Worm (Caenorhabditis elegans) whole organism, L1 larva: ENCODE results near the gene R03G8.3.

Experiments used
- C34B4.2 ChIP-seq: sonication (generic microtip); optimal IDR thresholded peaks from 2 replicates; lab custom pipeline; 2017; ENCODE audit warnings: mild to moderate bottlenecking, missing genetic modification characterization, missing compliant biosample characterization
- F16B12.6 ChIP-seq: fragments of 150-350 bp; optimal IDR thresholded peaks from 2 replicates; lab custom pipeline; 2014; ENCODE audit warnings: missing biosample characterization, missing genetic modification characterization
- Y116A8C.19 ChIP-seq: sonication (generic microtip); optimal IDR thresholded peaks from 2 replicates; lab custom pipeline; 2016; ENCODE audit warnings: missing compliant biosample characterization, missing genetic modification characterization, borderline replicate concordance
- aha-1 ChIP-seq: fragments of 150-350 bp; optimal IDR thresholded peaks from 2 replicates; lab custom pipeline; 2014; ENCODE audit warnings: missing biosample characterization, missing genetic modification characterization
- alr-1 ChIP-seq: fragments of 200-800 bp; sonication (Bioruptor generic); optimal IDR thresholded peaks from 2 replicates; lab custom pipeline; 2018; ENCODE audit warnings: borderline replicate concordance, mild to moderate bottlenecking, missing genetic modification characterization, missing compliant biosample characterization
- ama-1 ChIP-seq: fragments of 150-350 bp; optimal IDR thresholded peaks from 2 replicates; lab custom pipeline; 2014
- ceh-63 ChIP-seq: fragments of 200-800 bp; sonication (Bioruptor generic); optimal IDR thresholded peaks from 2 replicates; lab custom pipeline; 2018; ENCODE audit warnings: mild to moderate bottlenecking, missing genetic modification characterization, missing compliant biosample characterization
- ceh-82 ChIP-seq, 3 experiments: fragments of 150-350 bp in 1 of 3; sonication (generic microtip) in 2 of 3; optimal IDR thresholded peaks; 2 replicates each; lab custom pipeline; 2014 to 2017; ENCODE audit warnings: missing biosample characterization in 3 of 3, missing genetic modification characterization in 3 of 3
- ceh-88 ChIP-seq: fragments of 200-800 bp; sonication (Bioruptor generic); IDR thresholded peaks from 2 replicates; pipeline ENCODE4 v1.3.6; 2022; ENCODE audit warnings: missing genetic modification characterization, missing compliant biosample characterization
- ceh-90 ChIP-seq: sonication (generic microtip); optimal IDR thresholded peaks from 2 replicates; lab custom pipeline; 2016; ENCODE audit warnings: missing genetic modification characterization, missing compliant biosample characterization
- dpl-1 ChIP-seq, 3 experiments: fragments of 150-350 bp in 2 of 3; sonication (generic microtip) in 1 of 3; optimal IDR thresholded peaks; 2 replicates each; lab custom pipeline; 2014 to 2017; ENCODE audit warnings: missing biosample characterization in 3 of 3, missing genetic modification characterization in 3 of 3, missing genetic modification reagents in 3 of 3
- dsc-1 ChIP-seq: sonication (generic microtip); optimal IDR thresholded peaks from 2 replicates; lab custom pipeline; 2016; ENCODE audit warnings: mild to moderate bottlenecking, missing genetic modification characterization, missing compliant biosample characterization
- efl-3 ChIP-seq: fragments of 200-800 bp; sonication (Bioruptor generic); optimal IDR thresholded peaks from 2 replicates; lab custom pipeline; 2018; ENCODE audit warnings: mild to moderate bottlenecking, missing genetic modification characterization, missing compliant biosample characterization
- egl-13 ChIP-seq: sonication (generic microtip); optimal IDR thresholded peaks from 2 replicates; lab custom pipeline; 2016; ENCODE audit warnings: missing genotype, missing genetic modification reagents, missing genetic modification characterization, missing compliant biosample characterization
- elt-2 ChIP-seq: sonication (generic microtip); optimal IDR thresholded peaks from 2 replicates; lab custom pipeline; 2016; ENCODE audit warnings: missing genetic modification characterization, mild to moderate bottlenecking, inconsistent platforms, missing compliant biosample characterization, missing genetic modification reagents
- elt-3 ChIP-seq, 6 experiments: fragments of 150-350 bp in 1 of 6; sonication (generic microtip); optimal IDR thresholded peaks; 2 replicates each; lab custom pipeline; 2017 to 2018; ENCODE audit warnings: missing biosample characterization in 6 of 6, missing genetic modification characterization in 6 of 6, inconsistent platforms in 1 of 6
- ets-5 ChIP-seq: fragments of 200-800 bp; sonication (Bioruptor generic); IDR thresholded peaks from 2 replicates; pipeline ENCODE4 v1.3.6; 2022; ENCODE audit warnings: missing genetic modification characterization, missing compliant biosample characterization
- fkh-10 ChIP-seq: sonication (generic microtip); optimal IDR thresholded peaks from 2 replicates; lab custom pipeline; 2017; ENCODE audit warnings: missing biosample characterization, missing genetic modification reagents, missing genetic modification characterization
- fos-1 ChIP-seq: fragments of 150-350 bp; optimal IDR thresholded peaks from 2 replicates; lab custom pipeline; 2014; ENCODE audit warnings: missing biosample characterization, missing genetic modification characterization
- hlh-17 ChIP-seq: fragments of 200-800 bp; sonication (Bioruptor generic); optimal IDR thresholded peaks from 2 replicates; lab custom pipeline; 2018; ENCODE audit warnings: missing genetic modification characterization, mild to moderate bottlenecking, missing compliant biosample characterization, moderate library complexity, borderline replicate concordance
- hlh-4 ChIP-seq: sonication (generic microtip); optimal IDR thresholded peaks from 2 replicates; lab custom pipeline; 2016; ENCODE audit warnings: mild to moderate bottlenecking, missing genetic modification characterization, missing compliant biosample characterization
- hpl-2 ChIP-seq: fragments of 150-350 bp; optimal IDR thresholded peaks from 2 replicates; lab custom pipeline; 2014; ENCODE audit warnings: missing biosample characterization, missing genetic modification reagents, missing genetic modification characterization
- irx-1 ChIP-seq: sonication (generic microtip); optimal IDR thresholded peaks from 2 replicates; lab custom pipeline; 2016; ENCODE audit warnings: missing genetic modification characterization, missing compliant biosample characterization
- lin-14 ChIP-seq: fragments of 200-800 bp; sonication (Bioruptor generic); optimal IDR thresholded peaks from 2 replicates; lab custom pipeline; 2018; ENCODE audit warnings: mild to moderate bottlenecking, missing genetic modification characterization, moderate library complexity, missing compliant biosample characterization
- lin-39 ChIP-seq: fragments of 150-350 bp; optimal IDR thresholded peaks from 2 replicates; lab custom pipeline; 2014; ENCODE audit warnings: missing biosample characterization, missing genetic modification reagents, missing genetic modification characterization
- mab-9 ChIP-seq: fragments of 200-800 bp; sonication (Bioruptor generic); IDR thresholded peaks from 2 replicates; pipeline ENCODE4 v1.3.6; 2022; ENCODE audit warnings: missing genetic modification reagents, missing genetic modification characterization, missing compliant biosample characterization
- mdl-1 ChIP-seq, 2 experiments: fragments of 150-350 bp; optimal IDR thresholded peaks; 2 replicates each; lab custom pipeline; 2014 to 2017; ENCODE audit warnings: missing biosample characterization in 2 of 2, missing genetic modification characterization in 2 of 2, inconsistent platforms in 1 of 2
- mef-2 ChIP-seq: fragments of 150-350 bp; optimal IDR thresholded peaks from 2 replicates; lab custom pipeline; 2014; ENCODE audit warnings: missing biosample characterization, missing genetic modification characterization
- nhr-11 ChIP-seq: fragments of 150-350 bp; optimal IDR thresholded peaks from 2 replicates; lab custom pipeline; 2014; ENCODE audit warnings: missing biosample characterization, missing genetic modification characterization
- nhr-12 ChIP-seq: sonication (generic microtip); optimal IDR thresholded peaks from 2 replicates; lab custom pipeline; 2017; ENCODE audit warnings: missing biosample characterization, missing genetic modification characterization
- nhr-19 ChIP-seq: fragments of 200-800 bp; sonication (Bioruptor generic); conservative IDR thresholded peaks from 2 replicates; pipeline ENCODE4 v1.3.6; 2022; ENCODE audit warnings: missing genetic modification characterization, missing compliant biosample characterization
- nhr-20 ChIP-seq: sonication (generic microtip); optimal IDR thresholded peaks from 2 replicates; lab custom pipeline; 2016; ENCODE audit warnings: mild to moderate bottlenecking, missing genetic modification characterization, missing compliant biosample characterization
- nhr-237 ChIP-seq: fragments of 150-350 bp; optimal IDR thresholded peaks from 2 replicates; lab custom pipeline; 2014; ENCODE audit warnings: missing biosample characterization, missing genetic modification characterization
- nhr-28 ChIP-seq: fragments of 150-350 bp; optimal IDR thresholded peaks from 2 replicates; lab custom pipeline; 2014; ENCODE audit warnings: missing biosample characterization, missing genetic modification characterization
- nhr-47 ChIP-seq: sonication (generic microtip); optimal IDR thresholded peaks from 2 replicates; lab custom pipeline; 2016; ENCODE audit warnings: mild to moderate bottlenecking, missing genetic modification characterization, moderate library complexity, missing compliant biosample characterization
- nhr-71 ChIP-seq: sonication (generic microtip); optimal IDR thresholded peaks from 2 replicates; lab custom pipeline; 2016; ENCODE audit warnings: mild to moderate bottlenecking, missing genetic modification characterization, moderate library complexity, missing compliant biosample characterization
- nhr-77 ChIP-seq: fragments of 150-350 bp; optimal IDR thresholded peaks from 2 replicates; lab custom pipeline; 2014; ENCODE audit warnings: missing biosample characterization, missing genetic modification characterization
- nhr-84 ChIP-seq: sonication (generic microtip); optimal IDR thresholded peaks from 2 replicates; lab custom pipeline; 2017; ENCODE audit warnings: missing biosample characterization, missing genetic modification characterization
- nhr-90 ChIP-seq: sonication (generic microtip); optimal IDR thresholded peaks from 2 replicates; lab custom pipeline; 2016; ENCODE audit warnings: mild to moderate bottlenecking, missing genetic modification characterization, missing compliant biosample characterization; ENCODE audit not compliant: poor library complexity
- pag-3 ChIP-seq: sonication (generic microtip); optimal IDR thresholded peaks from 2 replicates; lab custom pipeline; 2017; ENCODE audit warnings: missing genetic modification characterization, mild to moderate bottlenecking, missing compliant biosample characterization, antibody characterized with exemption, borderline replicate concordance; ENCODE audit not compliant: insufficient read depth
- pqm-1 ChIP-seq: sonication (generic microtip); optimal IDR thresholded peaks from 3 replicates; lab custom pipeline; 2017; ENCODE audit warnings: missing biosample characterization, missing genetic modification characterization
- rnt-1 ChIP-seq: sonication (generic microtip); optimal IDR thresholded peaks from 2 replicates; lab custom pipeline; 2016; ENCODE audit warnings: mild to moderate bottlenecking, missing genetic modification characterization, moderate library complexity, missing compliant biosample characterization
- snu-23 ChIP-seq: sonication (generic microtip); optimal IDR thresholded peaks from 2 replicates; lab custom pipeline; 2016; ENCODE audit warnings: missing genetic modification characterization, missing compliant biosample characterization
- sptf-1 ChIP-seq: fragments of 150-350 bp; optimal IDR thresholded peaks from 2 replicates; lab custom pipeline; 2014; ENCODE audit warnings: missing biosample characterization, missing genetic modification characterization
- sup-37 ChIP-seq: fragments of 200-800 bp; sonication (Bioruptor generic); optimal IDR thresholded peaks from 2 replicates; lab custom pipeline; 2018; ENCODE audit warnings: mild to moderate bottlenecking, missing genetic modification characterization, missing compliant biosample characterization
- swsn-7 ChIP-seq: sonication (generic microtip); optimal IDR thresholded peaks from 2 replicates; lab custom pipeline; 2016; ENCODE audit warnings: missing genetic modification characterization, missing compliant biosample characterization
- tbx-2 ChIP-seq: sonication (generic microtip); optimal IDR thresholded peaks from 2 replicates; lab custom pipeline; 2016; ENCODE audit warnings: missing genetic modification characterization, missing compliant biosample characterization
- unc-62 ChIP-seq: fragments of 150-350 bp; optimal IDR thresholded peaks from 2 replicates; lab custom pipeline; 2014; ENCODE audit warnings: missing biosample characterization, missing genetic modification reagents, missing genetic modification characterization
- unc-98 ChIP-seq: fragments of 200-800 bp; sonication (Bioruptor generic); IDR thresholded peaks from 2 replicates; pipeline ENCODE4 v1.3.6; 2022; ENCODE audit warnings: missing genetic modification characterization, missing compliant biosample characterization
- vab-15 ChIP-seq: sonication (generic microtip); optimal IDR thresholded peaks from 2 replicates; lab custom pipeline; 2017; ENCODE audit warnings: missing genotype, mild to moderate bottlenecking, missing genetic modification characterization, missing compliant biosample characterization
- zip-4 ChIP-seq: fragments of 200-800 bp; sonication (Bioruptor generic); optimal IDR thresholded peaks from 2 replicates; lab custom pipeline; 2018; ENCODE audit warnings: mild to moderate bottlenecking, missing genetic modification characterization, moderate library complexity, missing compliant biosample characterization
- ztf-11 ChIP-seq, 2 experiments: sonication (generic microtip); optimal IDR thresholded peaks; 2 replicates each; lab custom pipeline; 2016 to 2017; ENCODE audit warnings: missing genetic modification characterization in 2 of 2, missing biosample characterization in 1 of 2, missing compliant biosample characterization in 1 of 2
- ztf-4 ChIP-seq: fragments of 150-350 bp; optimal IDR thresholded peaks from 2 replicates; lab custom pipeline; 2014; ENCODE audit warnings: missing biosample characterization, missing genetic modification characterization

R03G8.3 gene

DNA sequence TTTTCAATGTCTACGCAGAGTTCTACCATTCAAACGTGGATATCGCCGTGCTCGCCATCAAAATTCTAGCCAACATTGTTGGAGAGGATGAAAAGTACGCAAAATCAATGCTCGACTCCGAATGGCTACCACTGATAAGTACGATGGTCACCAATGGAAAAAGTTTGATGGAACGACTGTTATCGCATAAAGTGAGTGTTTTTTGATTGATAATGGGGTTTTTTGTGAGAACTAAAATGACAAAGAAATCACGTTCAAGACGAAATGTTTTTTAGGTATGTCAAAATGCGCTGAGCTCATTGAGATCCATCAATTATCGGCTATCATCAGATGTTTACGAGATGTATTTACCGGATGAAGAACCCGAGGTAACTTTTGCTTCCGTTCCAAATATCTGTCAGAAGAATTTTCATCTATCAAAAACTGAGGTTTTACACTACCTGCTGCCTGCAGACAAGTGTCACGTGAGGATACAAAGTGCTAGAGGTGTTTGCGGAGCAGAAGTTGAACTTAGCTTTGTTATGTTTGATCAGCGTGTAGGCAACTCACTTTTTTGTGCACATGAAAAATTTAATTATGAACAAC is 15.5 kb downstream of the R03G8.3 start:
- TF ChIP-seq dsc-1 (tag; lab: Kevin White, UChicago) (no peak), ceh-63 (GFP tag; lab: Kevin White, UChicago) (no peak), hpl-2 (no peak), nhr-12 (tag; lab: Kevin White, UChicago) (no peak), pqm-1 (tag; lab: Kevin White, UChicago) (no peak), lin-39 (no peak), nhr-237 (tag; lab: Kevin White, UChicago) (no peak), F16B12.6 (tag; lab: Kevin White, UChicago) (no peak), ceh-88 (GFP tag; lab: Robert Waterston, UW) (no peak), ets-5 (GFP tag; lab: Robert Waterston, UW) (no peak), fos-1 (no peak), elt-3 (tag; optimal IDR thresholded peaks at IDR 0.05; lab: Kevin White, UChicago) (no peak), ceh-82 (tag; optimal IDR thresholded peaks at IDR 0.05; lab: Kevin White, UChicago) (no peak), mab-9 (GFP tag; lab: Robert Waterston, UW) (no peak), unc-98 (GFP tag; lab: Robert Waterston, UW) (no peak), tbx-2 (no peak), vab-15 (no peak), nhr-90 (tag; lab: Kevin White, UChicago) (no peak), nhr-19 (GFP tag; lab: Robert Waterston, UW) (no peak; the same call in 1 of the 2 replicates), nhr-28 (no peak), nhr-47 (tag; lab: Kevin White, UChicago) (no peak), mef-2 (tag; lab: Kevin White, UChicago) (no peak), snu-23 (peak; percentile 32), nhr-84 (tag; lab: Kevin White, UChicago) (no peak), aha-1 (tag; lab: Kevin White, UChicago) (no peak), nhr-77 (tag; lab: Kevin White, UChicago) (no peak), swsn-7 (tag; lab: Kevin White, UChicago) (no peak), unc-62 (GFP tag; lab: Kevin White, UChicago) (no peak), lin-14 (peak; percentile 50), C34B4.2 (no peak), pag-3 (tag; lab: Kevin White, UChicago) (no peak), nhr-71 (peak; percentile 81), ztf-4 (tag; lab: Kevin White, UChicago) (peak; percentile 49), Y116A8C.19 (no peak), nhr-11 (tag; lab: Kevin White, UChicago) (no peak), rnt-1 (tag; lab: Kevin White, UChicago) (peak; percentile 34), sup-37 (GFP tag; lab: Kevin White, UChicago) (no peak), nhr-20 (tag; lab: Kevin White, UChicago) (peak; percentile 41), dpl-1 (GFP tag; optimal IDR thresholded peaks at IDR 0.05; lab: Kevin White, UChicago) (no peak), elt-2 (tag; lab: Kevin White, UChicago) (peak; percentile 7), mdl-1 (tag; optimal IDR thresholded peaks at IDR 0.05; lab: Kevin White, UChicago) (peak in 1 of 2 experiments; percentile 49)

DNA sequence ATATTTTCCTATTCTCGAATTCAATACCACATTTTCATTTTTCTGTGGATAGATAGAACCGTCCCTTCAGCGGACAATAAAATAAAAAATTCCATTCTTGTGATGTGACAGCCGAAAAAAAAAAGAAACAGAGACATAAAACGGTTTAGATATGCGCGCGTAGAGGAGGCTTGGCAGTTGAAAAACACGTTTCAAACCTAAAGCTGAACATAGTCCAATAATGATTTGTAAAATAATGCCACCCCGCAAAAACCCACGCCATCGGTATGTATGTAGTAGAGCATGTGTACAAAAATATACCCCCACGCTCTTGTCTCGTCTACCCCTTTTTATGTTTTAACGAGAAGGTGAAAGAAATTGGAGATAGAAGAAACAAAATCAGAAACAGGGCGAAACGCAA is 17.9 kb downstream of the R03G8.3 start:
- TF ChIP-seq ztf-11 (tag; optimal IDR thresholded peaks at IDR 0.05; lab: Kevin White, UChicago) = no peak
- no peak for TF ChIP-seq nhr-237 (tag; lab: Kevin White, UChicago)
- TF ChIP-seq ama-1 = peak; percentile 12
- no peak for TF ChIP-seq unc-98 (GFP tag; lab: Robert Waterston, UW)
- no peak for TF ChIP-seq sptf-1 (tag; lab: Kevin White, UChicago)
- TF ChIP-seq zip-4 = no peak
- no peak for TF ChIP-seq efl-3 (GFP tag; lab: Kevin White, UChicago)
- no peak for TF ChIP-seq ceh-88 (GFP tag; lab: Robert Waterston, UW)
- no peak for TF ChIP-seq fkh-10 (GFP tag; lab: Kevin White, UChicago)
- no peak for TF ChIP-seq irx-1 (tag; lab: Kevin White, UChicago)
- TF ChIP-seq ceh-90 (tag; lab: Kevin White, UChicago) = no peak
- TF ChIP-seq egl-13 (tag; lab: Kevin White, UChicago) = no peak
- peak; percentile 30 for TF ChIP-seq nhr-71
- TF ChIP-seq nhr-12 (tag; lab: Kevin White, UChicago) = no peak
- no peak for TF ChIP-seq hlh-17 (GFP tag; lab: Kevin White, UChicago)
- peak; percentile 3 for TF ChIP-seq nhr-90 (tag; lab: Kevin White, UChicago)
- TF ChIP-seq hlh-4 (tag; lab: Kevin White, UChicago) = no peak
- TF ChIP-seq alr-1 (tag; lab: Kevin White, UChicago) = no peak
